Worm (Caenorhabditis elegans) whole organism, young adult: ENCODE data around the gene C16C8.26.

Experiments
- D2030.7 ChIP-seq: fragments of 200-800 bp; sonication (Bioruptor generic); IDR thresholded peaks from 2 replicates; pipeline ENCODE4 v1.3.6; 2022; ENCODE audit warnings: missing genetic modification reagents, missing genetic modification characterization, missing compliant biosample characterization
- Y79H2A.3 ChIP-seq: fragments of 200-800 bp; sonication (Bioruptor generic); conservative IDR thresholded peaks from 2 replicates; pipeline ENCODE4 v1.3.6; 2022; ENCODE audit warnings: missing genetic modification reagents, missing genetic modification characterization, missing compliant biosample characterization
- ama-1 ChIP-seq, 3 experiments: fragments of 150-350 bp in 1 of 3; sonication (generic microtip) in 2 of 3; optimal IDR thresholded peaks; 2 replicates each; lab custom pipeline; 2014 to 2018; ENCODE audit warnings: missing biosample characterization in 2 of 3, missing genetic modification characterization in 2 of 3, missing genetic modification reagents in 2 of 3
- madf-3 ChIP-seq: fragments of 200-800 bp; sonication (Bioruptor generic); IDR thresholded peaks from 2 replicates; pipeline ENCODE4 v1.3.6; 2022; ENCODE audit warnings: missing genetic modification reagents, missing genetic modification characterization, missing compliant biosample characterization
- nfya-1 ChIP-seq: sonication (generic microtip); optimal IDR thresholded peaks from 2 replicates; lab custom pipeline; 2017; ENCODE audit warnings: antibody characterized with exemption, missing compliant biosample characterization, missing genetic modification characterization, borderline replicate concordance; ENCODE audit not compliant: insufficient read depth
- nhr-120 ChIP-seq: fragments of 200-800 bp; sonication (Bioruptor generic); IDR thresholded peaks from 2 replicates; pipeline ENCODE4 v1.3.6; 2022; ENCODE audit warnings: missing genetic modification characterization, missing compliant biosample characterization
- snpc-1.1 ChIP-seq: sonication (generic microtip); optimal IDR thresholded peaks from 2 replicates; lab custom pipeline; 2017; ENCODE audit warnings: missing genetic modification characterization, mild to moderate bottlenecking, missing compliant biosample characterization, antibody characterized with exemption, moderate library complexity, missing genotype, missing genetic modification reagents; ENCODE audit not compliant: insufficient read depth
- snpc-4 ChIP-seq, 5 experiments: fragments of 150-350 bp in 1 of 5; sonication (generic microtip) in 4 of 5; optimal IDR thresholded peaks; 2 replicates each; lab custom pipeline; 2014 to 2018; ENCODE audit warnings: missing genetic modification characterization in 5 of 5, missing biosample characterization in 3 of 5, antibody characterized with exemption in 2 of 5, mild to moderate bottlenecking in 2 of 5, missing compliant biosample characterization in 2 of 5, missing genotype in 2 of 5, moderate library complexity in 2 of 5, missing genetic modification reagents in 1 of 5

- TF ChIP-seq D2030.7 (GFP tag; lab: Robert Waterston, UW) (no peak), snpc-4 (GFP tag; optimal IDR thresholded peaks at IDR 0.05; lab: Kevin White, UChicago) (no peak), snpc-4 (tag; optimal IDR thresholded peaks at IDR 0.05; lab: Kevin White, UChicago) (no peak), nfya-1 (no peak), snpc-1.1 (tag; lab: Kevin White, UChicago) (no peak), madf-3 (no peak), nhr-120 (GFP tag; lab: Robert Waterston, UW) (no peak), ama-1 (optimal IDR thresholded peaks at IDR 0.05; lab: Kevin White, UChicago) (no peak), ama-1 (GFP tag; optimal IDR thresholded peaks at IDR 0.05; lab: Kevin White, UChicago) (no peak), Y79H2A.3 (GFP tag; lab: Robert Waterston, UW) (no peak)
Observed at ce11 chrII:3422938-3423337, 35.2 kb downstream of the C16C8.26 start.
